Worm (Caenorhabditis elegans): Measurements from ENCODE around the gene pqn-2.

ce11 chrV:10404701-10405100, 22.5 kb downstream of the pqn-2 start:
- no peak for TF ChIP-seq elt-1 (tag; optimal IDR thresholded peaks at IDR 0.05)
- no peak for TF ChIP-seq unc-62 (GFP tag; optimal IDR thresholded peaks at IDR 0.05)
- no peak for TF ChIP-seq lin-39 (tag; optimal IDR thresholded peaks at IDR 0.05)

All from whole organism, L3 larva.